Worm (Caenorhabditis elegans) whole organism, young adult: ENCODE measurements around the gene nhr-97.

ENCODE experiments used
- B0035.1 ChIP-seq: sonication (generic microtip); optimal IDR thresholded peaks from 2 replicates; lab custom pipeline; 2016; ENCODE audit warnings: missing genetic modification characterization, mild to moderate bottlenecking, missing compliant biosample characterization, missing genotype, missing genetic modification reagents
- ama-1 ChIP-seq, 3 experiments: fragments of 150-350 bp in 1 of 3; sonication (generic microtip) in 2 of 3; optimal IDR thresholded peaks; 2 replicates each; lab custom pipeline; 2014 to 2018; ENCODE audit warnings: missing biosample characterization in 2 of 3, missing genetic modification characterization in 2 of 3, missing genetic modification reagents in 2 of 3
- die-1 ChIP-seq: sonication (generic microtip); optimal IDR thresholded peaks from 2 replicates; lab custom pipeline; 2016; ENCODE audit warnings: missing genotype, mild to moderate bottlenecking, missing genetic modification characterization, missing compliant biosample characterization
- egl-18 ChIP-seq: fragments of 200-800 bp; sonication (Bioruptor generic); IDR thresholded peaks from 2 replicates; pipeline ENCODE4 v1.3.6; 2022; ENCODE audit warnings: missing genetic modification reagents, missing genetic modification characterization, missing compliant biosample characterization
- egl-44 ChIP-seq: fragments of 200-800 bp; sonication (Bioruptor generic); IDR thresholded peaks from 2 replicates; pipeline ENCODE4 v1.3.6; 2022; ENCODE audit warnings: missing genetic modification reagents, missing genetic modification characterization, missing compliant biosample characterization
- ets-4 ChIP-seq: fragments of 200-800 bp; sonication (Bioruptor generic); optimal IDR thresholded peaks from 2 replicates; lab custom pipeline; 2018; ENCODE audit warnings: mild to moderate bottlenecking, missing genetic modification characterization, missing compliant biosample characterization
- hmg-1.2 ChIP-seq: fragments of 200-800 bp; sonication (Bioruptor generic); IDR thresholded peaks from 2 replicates; pipeline ENCODE4 v1.3.6; 2022; ENCODE audit warnings: missing genetic modification reagents, missing genetic modification characterization, missing compliant biosample characterization
- nfya-1 ChIP-seq: sonication (generic microtip); optimal IDR thresholded peaks from 2 replicates; lab custom pipeline; 2017; ENCODE audit warnings: antibody characterized with exemption, missing compliant biosample characterization, missing genetic modification characterization, borderline replicate concordance; ENCODE audit not compliant: insufficient read depth
- rpc-1 ChIP-seq, 2 experiments: fragments of 150-350 bp in 1 of 2; sonication (generic microtip) in 1 of 2; optimal IDR thresholded peaks; 2 replicates each; lab custom pipeline; 2014 to 2018; ENCODE audit warnings: missing biosample characterization in 1 of 2, missing genetic modification characterization in 1 of 2, missing genetic modification reagents in 1 of 2, missing genotype in 1 of 2
- snpc-4 ChIP-seq, 5 experiments: fragments of 150-350 bp in 1 of 5; sonication (generic microtip) in 4 of 5; optimal IDR thresholded peaks; 2 replicates each; lab custom pipeline; 2014 to 2018; ENCODE audit warnings: missing genetic modification characterization in 5 of 5, missing biosample characterization in 3 of 5, antibody characterized with exemption in 2 of 5, mild to moderate bottlenecking in 2 of 5, missing compliant biosample characterization in 2 of 5, missing genotype in 2 of 5, moderate library complexity in 2 of 5, missing genetic modification reagents in 1 of 5
- sptf-2 ChIP-seq: fragments of 200-800 bp; sonication (Bioruptor generic); optimal IDR thresholded peaks from 2 replicates; lab custom pipeline; 2018; ENCODE audit warnings: mild to moderate bottlenecking, missing genetic modification characterization, missing compliant biosample characterization
- ztf-25 ChIP-seq: fragments of 200-800 bp; sonication (Bioruptor generic); IDR thresholded peaks from 2 replicates; pipeline ENCODE4 v1.3.6; 2022; ENCODE audit warnings: missing genetic modification reagents, missing genetic modification characterization, missing compliant biosample characterization

ce11 chrIV:9799664-9800063, 42.2 kb downstream of the nhr-97 start:
- TF ChIP-seq hmg-1.2 (GFP tag; lab: Robert Waterston, UW) (no peak), snpc-4 (GFP tag; optimal IDR thresholded peaks at IDR 0.05; lab: Kevin White, UChicago) (no peak), snpc-4 (tag; optimal IDR thresholded peaks at IDR 0.05; lab: Kevin White, UChicago) (no peak), rpc-1 (optimal IDR thresholded peaks at IDR 0.05; lab: Kevin White, UChicago) (no peak), rpc-1 (tag; optimal IDR thresholded peaks at IDR 0.05; lab: Kevin White, UChicago) (no peak), sptf-2 (GFP tag; lab: Kevin White, UChicago) (no peak), ama-1 (optimal IDR thresholded peaks at IDR 0.05; lab: Kevin White, UChicago) (no peak), ama-1 (GFP tag; optimal IDR thresholded peaks at IDR 0.05; lab: Kevin White, UChicago) (no peak), nfya-1 (tag; lab: Kevin White, UChicago) (no peak), ztf-25 (no peak), ets-4 (GFP tag; lab: Kevin White, UChicago) (no peak), B0035.1 (tag; lab: Kevin White, UChicago) (no peak), egl-44 (no peak), die-1 (tag; lab: Kevin White, UChicago) (no peak), egl-18 (GFP tag; lab: Robert Waterston, UW) (no peak)
